Worm (Caenorhabditis elegans) whole organism, L1 larva: ENCODE results near the gene srb-1.
A peak's percentile ranks its signal among the peaks of the same experiment; 100 is the strongest.

Source experiments
- C04F5.9 ChIP-seq: sonication (generic microtip); optimal IDR thresholded peaks from 2 replicates; lab custom pipeline; 2016; ENCODE audit warnings: missing genetic modification characterization, missing compliant biosample characterization
- C16A3.4 ChIP-seq: fragments of 150-350 bp; optimal IDR thresholded peaks from 2 replicates; lab custom pipeline; 2014; ENCODE audit warnings: missing biosample characterization, missing genetic modification characterization
- C34B4.2 ChIP-seq: sonication (generic microtip); optimal IDR thresholded peaks from 2 replicates; lab custom pipeline; 2017; ENCODE audit warnings: mild to moderate bottlenecking, missing genetic modification characterization, missing compliant biosample characterization
- Y116A8C.19 ChIP-seq: sonication (generic microtip); optimal IDR thresholded peaks from 2 replicates; lab custom pipeline; 2016; ENCODE audit warnings: missing compliant biosample characterization, missing genetic modification characterization, borderline replicate concordance
- aha-1 ChIP-seq: fragments of 150-350 bp; optimal IDR thresholded peaks from 2 replicates; lab custom pipeline; 2014; ENCODE audit warnings: missing biosample characterization, missing genetic modification characterization
- alr-1 ChIP-seq: fragments of 200-800 bp; sonication (Bioruptor generic); optimal IDR thresholded peaks from 2 replicates; lab custom pipeline; 2018; ENCODE audit warnings: borderline replicate concordance, mild to moderate bottlenecking, missing genetic modification characterization, missing compliant biosample characterization
- blmp-1 ChIP-seq: fragments of 150-350 bp; optimal IDR thresholded peaks from 2 replicates; lab custom pipeline; 2014; ENCODE audit warnings: missing biosample characterization, missing genetic modification characterization
- ceh-63 ChIP-seq: fragments of 200-800 bp; sonication (Bioruptor generic); optimal IDR thresholded peaks from 2 replicates; lab custom pipeline; 2018; ENCODE audit warnings: mild to moderate bottlenecking, missing genetic modification characterization, missing compliant biosample characterization
- ceh-8 ChIP-seq: fragments of 200-800 bp; sonication (Bioruptor generic); optimal IDR thresholded peaks from 2 replicates; lab custom pipeline; 2018; ENCODE audit warnings: mild to moderate bottlenecking, missing genetic modification characterization, moderate library complexity, missing compliant biosample characterization
- ceh-82 ChIP-seq, 3 experiments: fragments of 150-350 bp in 1 of 3; sonication (generic microtip) in 2 of 3; optimal IDR thresholded peaks; 2 replicates each; lab custom pipeline; 2014 to 2017; ENCODE audit warnings: missing biosample characterization in 3 of 3, missing genetic modification characterization in 3 of 3
- ces-1 ChIP-seq: fragments of 150-350 bp; optimal IDR thresholded peaks from 2 replicates; lab custom pipeline; 2014; ENCODE audit warnings: missing biosample characterization, missing genetic modification reagents, missing genetic modification characterization
- dpl-1 ChIP-seq, 3 experiments: fragments of 150-350 bp in 2 of 3; sonication (generic microtip) in 1 of 3; optimal IDR thresholded peaks; 2 replicates each; lab custom pipeline; 2014 to 2017; ENCODE audit warnings: missing biosample characterization in 3 of 3, missing genetic modification characterization in 3 of 3, missing genetic modification reagents in 3 of 3
- dsc-1 ChIP-seq: sonication (generic microtip); optimal IDR thresholded peaks from 2 replicates; lab custom pipeline; 2016; ENCODE audit warnings: mild to moderate bottlenecking, missing genetic modification characterization, missing compliant biosample characterization
- efl-3 ChIP-seq: fragments of 200-800 bp; sonication (Bioruptor generic); optimal IDR thresholded peaks from 2 replicates; lab custom pipeline; 2018; ENCODE audit warnings: mild to moderate bottlenecking, missing genetic modification characterization, missing compliant biosample characterization
- egl-27 ChIP-seq, 2 experiments: fragments of 150-350 bp in 1 of 2; sonication (generic microtip); optimal IDR thresholded peaks; 3 replicates each; lab custom pipeline; 2017 to 2018; ENCODE audit warnings: missing biosample characterization in 2 of 2, missing genetic modification characterization in 2 of 2, missing genetic modification reagents in 2 of 2
- elt-2 ChIP-seq: sonication (generic microtip); optimal IDR thresholded peaks from 2 replicates; lab custom pipeline; 2016; ENCODE audit warnings: missing genetic modification characterization, mild to moderate bottlenecking, inconsistent platforms, missing compliant biosample characterization, missing genetic modification reagents
- elt-3 ChIP-seq, 6 experiments: fragments of 150-350 bp in 1 of 6; sonication (generic microtip); optimal IDR thresholded peaks; 2 replicates each; lab custom pipeline; 2017 to 2018; ENCODE audit warnings: missing biosample characterization in 6 of 6, missing genetic modification characterization in 6 of 6, inconsistent platforms in 1 of 6
- fkh-10 ChIP-seq: sonication (generic microtip); optimal IDR thresholded peaks from 2 replicates; lab custom pipeline; 2017; ENCODE audit warnings: missing biosample characterization, missing genetic modification reagents, missing genetic modification characterization
- fos-1 ChIP-seq: fragments of 150-350 bp; optimal IDR thresholded peaks from 2 replicates; lab custom pipeline; 2014; ENCODE audit warnings: missing biosample characterization, missing genetic modification characterization
- grh-1 ChIP-seq: fragments of 200-800 bp; sonication (Bioruptor generic); IDR thresholded peaks from 2 replicates; pipeline ENCODE4 v1.3.6; 2022; ENCODE audit warnings: missing genetic modification reagents, missing genetic modification characterization, missing compliant biosample characterization
- hlh-17 ChIP-seq: fragments of 200-800 bp; sonication (Bioruptor generic); optimal IDR thresholded peaks from 2 replicates; lab custom pipeline; 2018; ENCODE audit warnings: missing genetic modification characterization, mild to moderate bottlenecking, missing compliant biosample characterization, moderate library complexity, borderline replicate concordance
- isw-1 ChIP-seq: fragments of 200-800 bp; sonication (Bioruptor generic); IDR thresholded peaks from 2 replicates; pipeline ENCODE4 v1.3.6; 2022; ENCODE audit warnings: missing genetic modification characterization, missing compliant biosample characterization
- jun-1 ChIP-seq: fragments of 150-350 bp; optimal IDR thresholded peaks from 2 replicates; lab custom pipeline; 2014; ENCODE audit warnings: missing biosample characterization, missing genetic modification reagents, missing genetic modification characterization
- lin-14 ChIP-seq: fragments of 200-800 bp; sonication (Bioruptor generic); optimal IDR thresholded peaks from 2 replicates; lab custom pipeline; 2018; ENCODE audit warnings: mild to moderate bottlenecking, missing genetic modification characterization, moderate library complexity, missing compliant biosample characterization
- lin-35 ChIP-seq, 2 experiments: fragments of 150-350 bp; optimal IDR thresholded peaks; 2 replicates each; lab custom pipeline; 2014; ENCODE audit warnings: missing biosample characterization in 2 of 2, missing genetic modification characterization in 2 of 2, missing genetic modification reagents in 2 of 2
- lin-39 ChIP-seq: fragments of 150-350 bp; optimal IDR thresholded peaks from 2 replicates; lab custom pipeline; 2014; ENCODE audit warnings: missing biosample characterization, missing genetic modification reagents, missing genetic modification characterization
- lir-3 ChIP-seq: sonication (generic microtip); optimal IDR thresholded peaks from 2 replicates; lab custom pipeline; 2016; ENCODE audit warnings: mild to moderate bottlenecking, missing genetic modification characterization, moderate library complexity, missing compliant biosample characterization; ENCODE audit not compliant: poor library complexity
- lsy-2 ChIP-seq, 2 experiments: fragments of 150-350 bp; optimal IDR thresholded peaks; 2 replicates each; lab custom pipeline; 2014; ENCODE audit warnings: missing biosample characterization in 2 of 2, missing genetic modification characterization in 2 of 2
- mdl-1 ChIP-seq, 2 experiments: fragments of 150-350 bp; optimal IDR thresholded peaks; 2 replicates each; lab custom pipeline; 2014 to 2017; ENCODE audit warnings: missing biosample characterization in 2 of 2, missing genetic modification characterization in 2 of 2, inconsistent platforms in 1 of 2
- mep-1 ChIP-seq: fragments of 150-350 bp; optimal IDR thresholded peaks from 2 replicates; lab custom pipeline; 2014; ENCODE audit warnings: missing biosample characterization, missing genetic modification characterization
- nhr-11 ChIP-seq: fragments of 150-350 bp; optimal IDR thresholded peaks from 2 replicates; lab custom pipeline; 2014; ENCODE audit warnings: missing biosample characterization, missing genetic modification characterization
- nhr-12 ChIP-seq: sonication (generic microtip); optimal IDR thresholded peaks from 2 replicates; lab custom pipeline; 2017; ENCODE audit warnings: missing biosample characterization, missing genetic modification characterization
- nhr-19 ChIP-seq: fragments of 200-800 bp; sonication (Bioruptor generic); conservative IDR thresholded peaks from 2 replicates; pipeline ENCODE4 v1.3.6; 2022; ENCODE audit warnings: missing genetic modification characterization, missing compliant biosample characterization
- nhr-20 ChIP-seq: sonication (generic microtip); optimal IDR thresholded peaks from 2 replicates; lab custom pipeline; 2016; ENCODE audit warnings: mild to moderate bottlenecking, missing genetic modification characterization, missing compliant biosample characterization
- nhr-47 ChIP-seq: sonication (generic microtip); optimal IDR thresholded peaks from 2 replicates; lab custom pipeline; 2016; ENCODE audit warnings: mild to moderate bottlenecking, missing genetic modification characterization, moderate library complexity, missing compliant biosample characterization
- nhr-71 ChIP-seq: sonication (generic microtip); optimal IDR thresholded peaks from 2 replicates; lab custom pipeline; 2016; ENCODE audit warnings: mild to moderate bottlenecking, missing genetic modification characterization, moderate library complexity, missing compliant biosample characterization
- nhr-85 ChIP-seq: sonication (generic microtip); peaks from one replicate; lab custom pipeline; 2016; ENCODE audit warnings: missing genetic modification characterization, inconsistent platforms, missing compliant biosample characterization
- nhr-90 ChIP-seq: sonication (generic microtip); optimal IDR thresholded peaks from 2 replicates; lab custom pipeline; 2016; ENCODE audit warnings: mild to moderate bottlenecking, missing genetic modification characterization, missing compliant biosample characterization; ENCODE audit not compliant: poor library complexity
- pax-3 ChIP-seq: fragments of 200-800 bp; sonication (Bioruptor generic); optimal IDR thresholded peaks from 2 replicates; lab custom pipeline; 2018; ENCODE audit warnings: mild to moderate bottlenecking, missing genetic modification characterization, moderate library complexity, missing compliant biosample characterization
- pqm-1 ChIP-seq: sonication (generic microtip); optimal IDR thresholded peaks from 3 replicates; lab custom pipeline; 2017; ENCODE audit warnings: missing biosample characterization, missing genetic modification characterization
- snu-23 ChIP-seq: sonication (generic microtip); optimal IDR thresholded peaks from 2 replicates; lab custom pipeline; 2016; ENCODE audit warnings: missing genetic modification characterization, missing compliant biosample characterization
- sox-4 ChIP-seq: sonication (generic microtip); optimal IDR thresholded peaks from 2 replicates; lab custom pipeline; 2016; ENCODE audit warnings: missing genetic modification characterization, missing compliant biosample characterization
- tlp-1 ChIP-seq: fragments of 150-350 bp; optimal IDR thresholded peaks from 2 replicates; lab custom pipeline; 2014; ENCODE audit warnings: missing biosample characterization, missing genetic modification characterization
- unc-130 ChIP-seq: fragments of 150-350 bp; optimal IDR thresholded peaks from 2 replicates; lab custom pipeline; 2017; ENCODE audit warnings: missing biosample characterization, missing genetic modification characterization, inconsistent platforms
- unc-86 ChIP-seq: sonication (generic microtip); optimal IDR thresholded peaks from 2 replicates; lab custom pipeline; 2016; ENCODE audit warnings: missing genetic modification characterization, missing compliant biosample characterization
- vab-15 ChIP-seq: sonication (generic microtip); optimal IDR thresholded peaks from 2 replicates; lab custom pipeline; 2017; ENCODE audit warnings: missing genotype, mild to moderate bottlenecking, missing genetic modification characterization, missing compliant biosample characterization
- zag-1 ChIP-seq: fragments of 150-350 bp; optimal IDR thresholded peaks from 2 replicates; lab custom pipeline; 2014; ENCODE audit warnings: missing biosample characterization, missing genetic modification characterization
- ztf-11 ChIP-seq, 2 experiments: sonication (generic microtip); optimal IDR thresholded peaks; 2 replicates each; lab custom pipeline; 2016 to 2017; ENCODE audit warnings: missing genetic modification characterization in 2 of 2, missing biosample characterization in 1 of 2, missing compliant biosample characterization in 1 of 2

Gene srb-1

DNA sequence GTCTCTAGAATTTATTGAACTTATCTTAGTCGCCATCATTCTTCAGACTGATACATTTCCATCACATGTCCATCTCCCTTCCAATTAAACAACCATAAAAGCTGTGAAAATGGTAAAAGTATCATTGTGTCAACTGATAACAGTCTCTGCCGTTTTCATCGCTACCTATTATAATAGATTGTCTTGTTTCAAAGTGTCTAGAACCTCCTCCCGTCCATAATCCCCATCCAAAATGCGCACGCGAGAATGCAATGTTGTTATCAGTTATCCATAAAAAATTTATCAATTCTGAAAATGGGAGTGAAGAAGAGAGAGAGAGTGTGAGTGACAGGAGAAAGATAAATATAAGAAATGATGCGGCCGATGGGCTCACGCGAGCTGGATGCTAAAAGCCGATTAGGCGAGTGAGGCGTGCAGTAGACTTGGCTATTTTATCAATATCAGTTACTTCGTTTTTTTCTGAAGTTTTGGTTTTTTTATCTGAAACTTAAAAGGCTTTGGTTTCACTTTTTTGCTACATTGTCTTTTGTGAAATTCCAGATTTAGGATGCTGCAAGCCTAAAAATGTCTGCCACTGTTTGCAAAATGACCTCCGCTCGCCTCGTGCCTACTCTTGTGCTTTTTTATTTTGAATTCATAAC, 31.2 kb upstream of the srb-1 start:
- TF ChIP-seq pax-3 (tag; lab: Kevin White, UChicago) = no peak
- no peak for TF ChIP-seq aha-1 (tag; lab: Kevin White, UChicago)
- TF ChIP-seq jun-1 = peak; percentile 61
- no peak for TF ChIP-seq nhr-11 (tag; lab: Kevin White, UChicago)
- no peak for TF ChIP-seq mdl-1 (tag; optimal IDR thresholded peaks at IDR 0.05; lab: Kevin White, UChicago)
- TF ChIP-seq unc-86 = no peak
- TF ChIP-seq ces-1 = no peak
- TF ChIP-seq dsc-1 (tag; lab: Kevin White, UChicago) = peak; percentile 50
- TF ChIP-seq blmp-1 = peak; percentile 46
- TF ChIP-seq C04F5.9 (tag; lab: Kevin White, UChicago) = no peak
- peak in 1 of 2 experiments; percentile 55 for TF ChIP-seq lin-35 (GFP tag; optimal IDR thresholded peaks at IDR 0.05; lab: Kevin White, UChicago)
- peak; percentile 69 for TF ChIP-seq tlp-1
- TF ChIP-seq snu-23 (GFP tag; lab: Kevin White, UChicago) = no peak
- TF ChIP-seq mep-1 (tag; lab: Kevin White, UChicago) = peak; percentile 22
- peak; percentile 16 for TF ChIP-seq nhr-47 (tag; lab: Kevin White, UChicago)
- no peak for TF ChIP-seq alr-1 (tag; lab: Kevin White, UChicago)
- TF ChIP-seq egl-27 (tag; optimal IDR thresholded peaks at IDR 0.05; lab: Kevin White, UChicago) = no peak
- no peak for TF ChIP-seq ceh-63
- TF ChIP-seq nhr-85 (tag; lab: Kevin White, UChicago) = peak; percentile 67
- TF ChIP-seq nhr-90 = peak; percentile 42
- no peak for TF ChIP-seq isw-1 (GFP tag; lab: Robert Waterston, UW)
- peak; percentile 16 for TF ChIP-seq nhr-20 (tag; lab: Kevin White, UChicago)
- peak; percentile 82 for TF ChIP-seq pqm-1 (tag; lab: Kevin White, UChicago)
- TF ChIP-seq nhr-71 (tag; lab: Kevin White, UChicago) = peak; percentile 44
- TF ChIP-seq elt-3 (tag; optimal IDR thresholded peaks at IDR 0.05; lab: Kevin White, UChicago) = peak in 4 of 6 experiments; percentile 22 to 77 (median 43)
- peak; percentile 32 for TF ChIP-seq lin-14 (GFP tag; lab: Kevin White, UChicago)
- TF ChIP-seq fkh-10 (GFP tag; lab: Kevin White, UChicago) = no peak
- TF ChIP-seq fos-1 = no peak
- TF ChIP-seq grh-1 (GFP tag; lab: Robert Waterston, UW) = no peak
- peak in 1 of 2 experiments; percentile 10 for TF ChIP-seq lsy-2 (tag; optimal IDR thresholded peaks at IDR 0.05; lab: Kevin White, UChicago)
- peak; percentile 99 for TF ChIP-seq elt-2 (tag; lab: Kevin White, UChicago)

DNA sequence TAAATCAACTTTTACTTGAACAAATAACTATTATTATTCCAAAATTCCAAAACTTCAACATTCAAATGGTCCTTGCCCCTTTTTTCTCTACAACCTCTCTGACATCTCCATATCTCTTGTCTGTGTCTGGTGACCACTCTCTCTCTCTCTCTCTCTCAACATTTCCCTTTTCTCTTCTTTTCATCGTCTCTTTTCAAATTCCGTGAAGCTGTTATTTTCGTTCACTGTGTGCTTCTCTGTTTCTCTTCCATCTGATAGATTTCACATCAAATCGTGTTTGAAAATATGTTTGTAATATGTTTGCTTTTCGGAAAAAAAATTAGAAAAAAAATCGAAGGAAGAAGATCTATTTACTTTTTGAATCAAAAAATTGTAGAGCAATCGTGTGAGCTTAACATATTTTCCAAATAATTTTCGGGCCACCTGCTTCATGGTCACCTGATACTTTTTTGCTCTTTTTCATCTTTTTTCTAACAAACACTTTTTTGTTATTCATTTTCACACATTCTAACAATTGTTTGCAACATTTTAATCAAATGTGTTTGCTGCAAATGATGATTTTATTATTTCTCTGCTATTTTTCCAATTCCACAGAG, 30.3 kb upstream of the srb-1 start:
- TF ChIP-seq C16A3.4 (tag; lab: Kevin White, UChicago) (peak; percentile 7), nhr-19 (peak; percentile 20; the same call in 1 of the 2 replicates), ceh-8 (GFP tag; lab: Kevin White, UChicago) (no peak), nhr-12 (tag; lab: Kevin White, UChicago) (no peak), jun-1 (no peak), zag-1 (tag; lab: Kevin White, UChicago) (no peak), unc-86 (peak; percentile 40), ztf-11 (tag; optimal IDR thresholded peaks at IDR 0.05; lab: Kevin White, UChicago) (no peak), ceh-82 (tag; optimal IDR thresholded peaks at IDR 0.05; lab: Kevin White, UChicago) (peak in 1 of 3 experiments; percentile 20), sox-4 (no peak), mdl-1 (tag; optimal IDR thresholded peaks at IDR 0.05; lab: Kevin White, UChicago) (no peak), Y116A8C.19 (tag; lab: Kevin White, UChicago) (no peak), nhr-11 (tag; lab: Kevin White, UChicago) (no peak), hlh-17 (GFP tag; lab: Kevin White, UChicago) (no peak), unc-130 (tag; lab: Kevin White, UChicago) (no peak), lin-14 (GFP tag; lab: Kevin White, UChicago) (peak; percentile 85), vab-15 (tag; lab: Kevin White, UChicago) (no peak), dpl-1 (GFP tag; optimal IDR thresholded peaks at IDR 0.05; lab: Kevin White, UChicago) (peak in 2 of 3 experiments; percentile 11 to 23), C34B4.2 (tag; lab: Kevin White, UChicago) (no peak), lir-3 (tag; lab: Kevin White, UChicago) (no peak), isw-1 (GFP tag; lab: Robert Waterston, UW) (no peak), efl-3 (GFP tag; lab: Kevin White, UChicago) (no peak), elt-3 (tag; optimal IDR thresholded peaks at IDR 0.05; lab: Kevin White, UChicago) (peak in 1 of 6 experiments; percentile 45), lin-35 (GFP tag; optimal IDR thresholded peaks at IDR 0.05; lab: Kevin White, UChicago) (peak; percentile 31 to 37), elt-2 (tag; lab: Kevin White, UChicago) (no peak), lin-39 (tag; lab: Kevin White, UChicago) (no peak), nhr-47 (tag; lab: Kevin White, UChicago) (peak; percentile 28)
